Fruit fly (Drosophila melanogaster) Kc167 (cell line): Measurements from ENCODE around the gene CG11839.
A peak's percentile ranks its signal among the peaks of the same experiment; 100 is the strongest.

Source experiments
- Sin3A ChIP-seq: fragments of >200 bp; optimal IDR thresholded peaks from 2 replicates; lab custom pipeline; 2018; ENCODE audit warnings: missing external identifiers
- h ChIP-seq: fragments of >200 bp; optimal IDR thresholded peaks from 3 replicates; lab custom pipeline; 2018; ENCODE audit warnings: missing external identifiers
- insv ChIP-seq: fragments of >200 bp; optimal IDR thresholded peaks from 3 replicates; lab custom pipeline; 2018; ENCODE audit warnings: missing external identifiers
- psq ChIP-seq: fragments of >200 bp; optimal IDR thresholded peaks from 2 replicates; lab custom pipeline; 2017; ENCODE audit warnings: missing external identifiers
- ttk ChIP-seq: sonication (Bioruptor generic); optimal IDR thresholded peaks from 2 replicates; lab custom pipeline; 2017; ENCODE audit warnings: missing external identifiers

DNA sequence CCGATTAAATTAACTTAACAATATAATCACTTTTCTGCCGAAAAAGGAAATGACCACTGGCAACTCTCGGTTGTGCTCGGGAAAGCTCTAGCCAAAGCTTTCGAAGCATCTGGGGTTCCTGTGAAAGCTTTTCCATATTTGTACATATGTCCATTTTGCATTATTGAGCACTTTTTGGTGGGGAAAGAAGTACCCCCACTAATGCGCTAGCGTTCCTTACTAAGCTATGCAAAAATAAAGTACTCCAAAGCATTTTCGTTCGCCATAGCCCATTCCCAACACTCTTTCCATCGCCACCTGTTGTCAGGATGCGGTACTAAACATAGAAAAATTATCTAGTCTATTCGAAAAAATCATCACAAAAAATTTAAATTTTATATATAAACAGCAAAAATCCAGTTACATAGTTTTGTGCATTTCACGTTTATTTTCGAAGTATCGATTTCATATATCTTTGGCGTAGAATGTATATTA lies 42.8 kb downstream of the CG11839 start, which contains the start of gene Nepl16:
- no peak for TF ChIP-seq insv (lab: Kevin White, UChicago)
- TF ChIP-seq ttk (lab: Kevin White, UChicago): no peak
- TF ChIP-seq psq (lab: Kevin White, UChicago): no peak
- TF ChIP-seq Sin3A (lab: Kevin White, UChicago): no peak
- peak; percentile 80 for TF ChIP-seq h (lab: Kevin White, UChicago)
